Worm (Caenorhabditis elegans) whole organism, late embryonic: ENCODE measurements around the gene slc-36.5.

Source experiments
- F13H6.1 ChIP-seq: sonication (generic microtip); optimal IDR thresholded peaks from 2 replicates; lab custom pipeline; 2016; ENCODE audit warnings: missing genetic modification characterization, missing compliant biosample characterization
- ceh-48 ChIP-seq: sonication (generic microtip); optimal IDR thresholded peaks from 2 replicates; lab custom pipeline; 2016; ENCODE audit warnings: missing genetic modification characterization, inconsistent platforms, missing compliant biosample characterization
- fkh-10 ChIP-seq: fragments of 150-350 bp; optimal IDR thresholded peaks from 2 replicates; lab custom pipeline; 2014; ENCODE audit warnings: missing biosample characterization, missing genetic modification reagents, missing genetic modification characterization
- hlh-30 ChIP-seq: sonication (generic microtip); optimal IDR thresholded peaks from 2 replicates; lab custom pipeline; 2017; ENCODE audit warnings: antibody characterized with exemption, missing genetic modification characterization, missing compliant biosample characterization; ENCODE audit not compliant: insufficient read depth
- lin-11 ChIP-seq: fragments of 200-800 bp; sonication (Bioruptor generic); optimal IDR thresholded peaks from 2 replicates; lab custom pipeline; 2018; ENCODE audit warnings: mild to moderate bottlenecking, missing genetic modification characterization, missing compliant biosample characterization
- npax-4 ChIP-seq: sonication (generic microtip); optimal IDR thresholded peaks from 2 replicates; lab custom pipeline; 2016; ENCODE audit warnings: missing genetic modification characterization, missing compliant biosample characterization
- pag-3 ChIP-seq: sonication (generic microtip); optimal IDR thresholded peaks from 2 replicates; lab custom pipeline; 2016; ENCODE audit warnings: missing compliant biosample characterization, missing genetic modification characterization, borderline replicate concordance
- ref-2 ChIP-seq: sonication (generic microtip); optimal IDR thresholded peaks from 2 replicates; lab custom pipeline; 2016; ENCODE audit warnings: missing genetic modification characterization, missing compliant biosample characterization
- unc-55 ChIP-seq: sonication (generic microtip); optimal IDR thresholded peaks from 2 replicates; lab custom pipeline; 2017; ENCODE audit warnings: missing biosample characterization, missing genetic modification reagents, missing genetic modification characterization

ce11 chrII:6828073-6828900 lies 48.6 kb downstream of the slc-36.5 start:
- no peak for TF ChIP-seq F13H6.1 (tag; lab: Kevin White, UChicago)
- no peak for TF ChIP-seq hlh-30 (tag; lab: Kevin White, UChicago)
- no peak for TF ChIP-seq lin-11 (tag; lab: Kevin White, UChicago)
- TF ChIP-seq ceh-48 (tag; lab: Kevin White, UChicago), result no peak
- TF ChIP-seq unc-55 (GFP tag; lab: Kevin White, UChicago), result no peak
- no peak for TF ChIP-seq npax-4 (tag; lab: Kevin White, UChicago)
- TF ChIP-seq pag-3 (tag; lab: Kevin White, UChicago), result no peak
- no peak for TF ChIP-seq ref-2
- no peak for TF ChIP-seq fkh-10 (GFP tag; lab: Kevin White, UChicago)
